Worm (Caenorhabditis elegans): ENCODE data around the gene twk-9.

DNA sequence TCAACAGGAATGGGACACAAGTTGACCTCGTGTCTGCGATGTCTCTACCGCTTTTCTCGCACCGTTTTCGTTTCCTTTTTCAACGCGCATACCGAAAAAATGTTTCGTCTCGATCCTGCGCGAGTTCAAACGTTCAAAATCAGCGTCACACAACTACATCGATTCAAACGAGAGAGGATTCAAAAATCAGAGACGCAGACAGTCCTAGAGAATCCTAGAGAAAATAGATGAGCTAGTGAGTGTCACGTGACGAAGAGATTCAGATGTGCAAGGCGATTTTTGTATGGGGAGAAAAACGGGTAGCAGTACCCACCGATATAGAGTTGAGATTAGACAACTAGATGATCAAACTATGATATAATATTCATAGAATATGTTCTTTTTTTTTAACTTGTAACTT lies 23.0 kb upstream of the twk-9 start:
- TF ChIP-seq nhr-25 (tag; optimal IDR thresholded peaks at IDR 0.05) (peak; percentile 42), sea-2 (GFP tag; optimal IDR thresholded peaks at IDR 0.05) (no peak), zag-1 (tag; optimal IDR thresholded peaks at IDR 0.05) (no peak), nhr-11 (tag; optimal IDR thresholded peaks at IDR 0.05) (no peak), mdl-1 (tag; optimal IDR thresholded peaks at IDR 0.05) (peak; percentile 64), ZK546.5 (tag; optimal IDR thresholded peaks at IDR 0.05) (no peak), daf-12 (tag; optimal IDR thresholded peaks at IDR 0.05) (no peak), unc-62 (GFP tag; optimal IDR thresholded peaks at IDR 0.05) (no peak), ceh-82 (tag; optimal IDR thresholded peaks at IDR 0.05) (no peak)
